Worm (Caenorhabditis elegans): ENCODE results near the gene T10D4.6.
"Not testable (repeated sequence)": the region's sequence is repeated elsewhere in the genome, so short reads cannot be mapped to it uniquely, and the experiment has no call there.

- TF ChIP-seq lin-35 (GFP tag; optimal IDR thresholded peaks at IDR 0.05); egl-27 (tag; optimal IDR thresholded peaks at IDR 0.05); pag-3 (tag; optimal IDR thresholded peaks at IDR 0.05; ENCODE audit: borderline replicate concordance, insufficient read depth); fkh-8 (tag; optimal IDR thresholded peaks at IDR 0.05); nhr-11 (tag; optimal IDR thresholded peaks at IDR 0.05); mep-1 (tag; optimal IDR thresholded peaks at IDR 0.05): not testable (repeated sequence)
Observed at ce11 chrII:3142855-3143254, 23.7 kb downstream of the T10D4.6 start, which contains the start of gene sri-42.
